Worm (Caenorhabditis elegans) whole organism, L1 larva: Measurements from ENCODE around the gene fbxa-118.

Source experiments
- blmp-1 ChIP-seq: fragments of 150-350 bp; optimal IDR thresholded peaks from 2 replicates; lab custom pipeline; 2014; ENCODE audit warnings: missing biosample characterization, missing genetic modification characterization
- ceh-63 ChIP-seq: fragments of 200-800 bp; sonication (Bioruptor generic); optimal IDR thresholded peaks from 2 replicates; lab custom pipeline; 2018; ENCODE audit warnings: mild to moderate bottlenecking, missing genetic modification characterization, missing compliant biosample characterization
- pag-3 ChIP-seq: sonication (generic microtip); optimal IDR thresholded peaks from 2 replicates; lab custom pipeline; 2017; ENCODE audit warnings: missing genetic modification characterization, mild to moderate bottlenecking, missing compliant biosample characterization, antibody characterized with exemption, borderline replicate concordance; ENCODE audit not compliant: insufficient read depth
- unc-62 ChIP-seq: fragments of 150-350 bp; optimal IDR thresholded peaks from 2 replicates; lab custom pipeline; 2014; ENCODE audit warnings: missing biosample characterization, missing genetic modification reagents, missing genetic modification characterization
- zag-1 ChIP-seq: fragments of 150-350 bp; optimal IDR thresholded peaks from 2 replicates; lab custom pipeline; 2014; ENCODE audit warnings: missing biosample characterization, missing genetic modification characterization

DNA sequence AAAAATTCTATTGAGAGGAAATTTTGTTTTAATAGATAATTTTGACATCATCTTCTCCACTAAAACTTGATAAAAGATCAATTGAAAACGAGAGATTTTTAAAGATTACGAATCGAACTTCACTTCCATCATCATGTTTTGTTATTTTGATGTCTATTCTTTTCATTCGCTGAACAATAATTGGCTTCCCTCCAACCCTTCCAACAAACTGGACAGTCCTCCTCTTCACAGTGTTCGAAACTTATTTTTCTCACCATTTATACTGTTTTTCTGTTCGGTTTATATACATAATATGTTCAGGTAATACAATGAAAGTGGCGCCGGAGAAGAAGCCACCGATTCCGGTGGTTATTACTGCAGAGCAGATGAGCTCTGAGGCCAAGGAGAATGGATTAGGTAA is 16.4 kb downstream of the fbxa-118 start, which contains the start of gene M162.5:
- TF ChIP-seq unc-62 (GFP tag; lab: Kevin White, UChicago), result no peak
- no peak for TF ChIP-seq zag-1 (tag; lab: Kevin White, UChicago)
- no peak for TF ChIP-seq blmp-1 (tag; lab: Kevin White, UChicago)
- TF ChIP-seq pag-3 (tag; lab: Kevin White, UChicago), result no peak
- no peak for TF ChIP-seq ceh-63 (GFP tag; lab: Kevin White, UChicago)
